Fruit fly (Drosophila melanogaster): Measurements from ENCODE around the gene Mtp.

Gene Mtp

DNA sequence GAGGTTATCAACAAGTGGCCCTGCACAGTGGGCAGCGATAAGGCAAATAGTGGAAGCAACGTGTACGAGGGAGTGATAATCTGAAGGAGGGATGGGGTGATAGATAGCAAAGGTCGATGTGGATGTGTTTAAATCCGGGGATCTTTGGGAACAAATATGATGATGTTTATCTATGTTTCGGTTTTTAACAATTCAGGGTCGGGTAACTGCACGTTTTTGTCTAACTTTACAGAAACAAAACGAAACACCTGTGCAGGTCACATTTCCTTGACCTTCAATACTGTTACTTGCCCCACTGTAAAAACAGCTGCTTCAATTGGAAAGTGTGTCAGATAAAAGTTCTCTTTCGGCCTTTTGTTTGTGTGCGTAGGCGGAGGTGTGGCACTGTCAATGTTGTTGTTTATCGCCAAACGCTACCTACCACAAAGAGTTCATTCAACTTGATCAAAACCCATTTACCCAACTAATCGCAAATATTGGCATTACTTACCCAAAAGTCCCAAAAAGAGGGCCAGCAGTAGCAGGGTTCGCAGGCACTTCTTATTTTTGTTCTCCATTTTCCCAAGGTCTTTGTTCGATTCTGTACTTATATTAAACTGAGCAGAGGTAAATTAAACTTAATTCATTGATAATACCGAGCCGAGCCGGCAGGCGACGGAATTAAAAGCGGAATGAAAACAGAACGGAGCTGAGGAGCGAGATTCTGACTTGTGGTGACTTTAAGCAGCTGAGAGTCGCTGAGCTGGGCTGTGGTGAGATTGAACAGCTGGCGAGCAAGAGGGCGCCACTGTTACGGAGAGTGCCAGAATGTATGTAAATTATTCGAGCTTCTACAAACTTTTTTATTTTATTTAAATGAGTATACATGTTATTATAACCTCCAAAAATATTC, at the start of gene Mtp:
TSS of gene Mtp (minus strand) at position 681 of the 892 bp plus-strand sequence.
- TF ChIP-seq fkh (GFP tag; optimal IDR thresholded peaks at IDR 0.05) (peak; percentile 90), Sox15 (GFP tag; optimal IDR thresholded peaks at IDR 0.05) (peak; percentile 74), CG32006 (GFP tag; optimal IDR thresholded peaks at IDR 0.05) (peak; percentile 90), pdm3 (GFP tag; optimal IDR thresholded peaks at IDR 0.05) (peak; percentile 83), ss (GFP tag; optimal IDR thresholded peaks at IDR 0.05) (peak in 1 of 2 experiments; percentile 70), CG10631 (GFP tag; optimal IDR thresholded peaks at IDR 0.05) (peak; percentile 71), svp (GFP tag) (peak; percentile 100), CG4318 (GFP tag; optimal IDR thresholded peaks at IDR 0.05) (peak; percentile 76), fd59A (GFP tag; optimal IDR thresholded peaks at IDR 0.05) (peak; percentile 20), spab (GFP tag; optimal IDR thresholded peaks at IDR 0.05) (no peak), cyc (GFP tag; optimal IDR thresholded peaks at IDR 0.05) (peak; percentile 81), CG34406 (GFP tag; optimal IDR thresholded peaks at IDR 0.05) (peak; percentile 73), dac (GFP tag; optimal IDR thresholded peaks at IDR 0.05) (peak; percentile 75), OdsH (GFP tag; optimal IDR thresholded peaks at IDR 0.05) (peak; percentile 84), CG16779 (tag; optimal IDR thresholded peaks at IDR 0.05) (no peak), salr (GFP tag; optimal IDR thresholded peaks at IDR 0.05) (peak; percentile 10 to 70), Lpt (GFP tag; optimal IDR thresholded peaks at IDR 0.05) (peak; percentile 50), CG9139 (GFP tag; optimal IDR thresholded peaks at IDR 0.05) (peak; percentile 41), Eip75B (GFP tag; optimal IDR thresholded peaks at IDR 0.05) (peak; percentile 90), Blimp-1 (GFP tag; optimal IDR thresholded peaks at IDR 0.05) (peak; percentile 66), Gug (GFP tag; IDR thresholded peaks at IDR 0.05) (peak; percentile 59; the same call in 1 of the 2 replicates), Hr4 (GFP tag; optimal IDR thresholded peaks at IDR 0.05) (peak; percentile 83), Sox14 (GFP tag; optimal IDR thresholded peaks at IDR 0.05) (peak; percentile 85), Eip93F (GFP tag; optimal IDR thresholded peaks at IDR 0.05) (no peak), esn (GFP tag; optimal IDR thresholded peaks at IDR 0.05) (peak; percentile 89), CG3919 (GFP tag; optimal IDR thresholded peaks at IDR 0.05) (peak; percentile 81), CG3032 (tag; optimal IDR thresholded peaks at IDR 0.05) (peak; percentile 70), CG10669 (GFP tag; optimal IDR thresholded peaks at IDR 0.05) (peak; percentile 76), Ets21C (GFP tag; optimal IDR thresholded peaks at IDR 0.05) (peak; percentile 85), topi (GFP tag; optimal IDR thresholded peaks at IDR 0.05) (peak; percentile 85), Hr39 (GFP tag; optimal IDR thresholded peaks at IDR 0.05) (peak; percentile 88), CG6792 (GFP tag; optimal IDR thresholded peaks at IDR 0.05) (peak; percentile 81), acj6 (GFP tag; optimal IDR thresholded peaks at IDR 0.05) (peak; percentile 80), CG15336 (GFP tag; IDR thresholded peaks at IDR 0.05) (peak; percentile 87), dsx (GFP tag; optimal IDR thresholded peaks at IDR 0.05; ENCODE audit: poor library complexity, severe bottlenecking) (peak; percentile 52), CG6276 (GFP tag; optimal IDR thresholded peaks at IDR 0.05) (no peak), Hr38 (GFP tag; optimal IDR thresholded peaks at IDR 0.05) (no peak), CG11902 (GFP tag; optimal IDR thresholded peaks at IDR 0.05) (peak; percentile 72), lz (GFP tag; optimal IDR thresholded peaks at IDR 0.05) (peak; percentile 87), CG6808 (GFP tag; optimal IDR thresholded peaks at IDR 0.05) (no peak), Sox102F (GFP tag; optimal IDR thresholded peaks at IDR 0.05) (peak; percentile 87), CG6854 (GFP tag; optimal IDR thresholded peaks at IDR 0.05) (peak; percentile 45), CG11294 (GFP tag; IDR thresholded peaks at IDR 0.05) (peak; percentile 48; the same call in 1 of the 2 replicates), CG31627 (GFP tag; optimal IDR thresholded peaks at IDR 0.05) (peak; percentile 88), Met (GFP tag; optimal IDR thresholded peaks at IDR 0.05) (peak; percentile 86), CG8119 (GFP tag; IDR thresholded peaks at IDR 0.05) (peak; percentile 83), Eip78C (GFP tag) (peak; percentile 95), CG7368 (GFP tag; optimal IDR thresholded peaks at IDR 0.05) (peak; percentile 72), CG8632 (GFP tag; optimal IDR thresholded peaks at IDR 0.05) (peak; percentile 63)

Data from whole organism, prepupa.